ENCODE assay signal across 1 fruit fly cellular context in genomic region chr3R:11582253-11582589, dm6.
TF ChIP-seq lines count a peak whose summit lies in the region.

No protein-coding gene starts in this region.

TF ChIP-seq in whole organism, embryonic, 481 proteins besides CTCF, POLR2A, EP300 and RAD21 (continued from another document and continues in another):
- TF ChIP-seq GATAe (GFP tag; conservative IDR thresholded peaks at IDR 0.05; lab: Robert Waterston, UW) (0 out of 2 replicates have a peak, but pooled peaks have one; percentile 7), Aef1 (GFP tag; IDR thresholded peaks at IDR 0.05; lab: Robert Waterston, UW) (peak; percentile 64; the same call in 2 of the 3 replicates), CG12391 (tag; optimal IDR thresholded peaks at IDR 0.05; lab: Kevin White, UChicago) (peak; percentile 72), ab (GFP tag; optimal IDR thresholded peaks at IDR 0.05; lab: Kevin White, UChicago) (no peak), CG2875 (GFP tag; optimal IDR thresholded peaks at IDR 0.05; lab: Kevin White, UChicago) (peak; percentile 30), gfzf (GFP tag; optimal IDR thresholded peaks at IDR 0.05; lab: Kevin White, UChicago) (no peak), Sry-β (GFP tag; optimal IDR thresholded peaks at IDR 0.05; lab: Kevin White, UChicago) (no peak), BEAF-32 (GFP tag; optimal IDR thresholded peaks at IDR 0.05; lab: Kevin White, UChicago) (no peak), Stat92E (GFP tag; optimal IDR thresholded peaks at IDR 0.05; lab: Kevin White, UChicago) (no peak), CG16813 (GFP tag; IDR thresholded peaks at IDR 0.05; lab: Robert Waterston, UW; ENCODE audit: partially characterized antibody) (no peak), phol (tag; optimal IDR thresholded peaks at IDR 0.05; lab: Kevin White, UChicago) (peak; percentile 58), slou (GFP tag; optimal IDR thresholded peaks at IDR 0.05; lab: Kevin White, UChicago) (no peak), slbo (GFP tag; IDR thresholded peaks at IDR 0.05; lab: Robert Waterston, UW) (peak; percentile 58), CG8478 (optimal IDR thresholded peaks at IDR 0.05; lab: Kevin White, UChicago) (no peak), Myb (GFP tag; optimal IDR thresholded peaks at IDR 0.05; lab: Kevin White, UChicago) (peak; percentile 23), D19A (tag; optimal IDR thresholded peaks at IDR 0.05; lab: Kevin White, UChicago) (peak; percentile 62), CG3838 (GFP tag; optimal IDR thresholded peaks at IDR 0.05; lab: Kevin White, UChicago) (no peak), CG17328 (GFP tag; IDR thresholded peaks at IDR 0.05; lab: Robert Waterston, UW) (peak; percentile 78), wor (GFP tag; IDR thresholded peaks at IDR 0.05; lab: Robert Waterston, UW) (peak; percentile 63), h (optimal IDR thresholded peaks at IDR 0.05; lab: Kevin White, UChicago) (no peak), ham (GFP tag; IDR thresholded peaks at IDR 0.05; lab: Robert Waterston, UW) (no peak), Awh (GFP tag; IDR thresholded peaks at IDR 0.05; lab: Robert Waterston, UW) (peak; percentile 89), twi (tag; optimal IDR thresholded peaks at IDR 0.05; lab: Kevin White, UChicago) (no peak), CG11085 (GFP tag; IDR thresholded peaks at IDR 0.05; lab: Robert Waterston, UW) (no peak), CkIIα-i1 (GFP tag; IDR thresholded peaks at IDR 0.05; lab: Robert Waterston, UW) (no peak), CG1602 (GFP tag; optimal IDR thresholded peaks at IDR 0.05; lab: Kevin White, UChicago) (peak; percentile 26), odd (GFP tag; optimal IDR thresholded peaks at IDR 0.05; lab: Kevin White, UChicago) (no peak), bowl (GFP tag; IDR thresholded peaks at IDR 0.05; lab: Robert Waterston, UW) (peak; percentile 68), kah (GFP tag; optimal IDR thresholded peaks at IDR 0.05; lab: Kevin White, UChicago) (peak; percentile 47), zen2 (GFP tag; IDR thresholded peaks at IDR 0.05; lab: Robert Waterston, UW; ENCODE audit: partially characterized antibody) (no peak), bigmax (GFP tag; optimal IDR thresholded peaks at IDR 0.05; lab: Kevin White, UChicago) (no peak), CG6654 (GFP tag; optimal IDR thresholded peaks at IDR 0.05; lab: Kevin White, UChicago) (no peak), CG10274 (GFP tag; optimal IDR thresholded peaks at IDR 0.05; lab: Kevin White, UChicago) (peak; percentile 51), CG14014 (GFP tag; IDR thresholded peaks at IDR 0.05; lab: Robert Waterston, UW) (peak; percentile 69), zfh1 (GFP tag; IDR thresholded peaks at IDR 0.05; lab: Robert Waterston, UW) (peak; percentile 75; the same call in 2 of the 3 replicates), CG7357 (GFP tag; IDR thresholded peaks at IDR 0.05; lab: Robert Waterston, UW) (peak; percentile 57; the same call in 1 of the 3 replicates), Bgb (GFP tag; IDR thresholded peaks at IDR 0.05; lab: Robert Waterston, UW; ENCODE audit: partially characterized antibody) (no peak), esg (GFP tag; conservative IDR thresholded peaks at IDR 0.05; lab: Robert Waterston, UW) (peak; percentile 71), Scr (GFP tag; IDR thresholded peaks at IDR 0.05; lab: Robert Waterston, UW; ENCODE audit: partially characterized antibody) (no peak), gcm (GFP tag; optimal IDR thresholded peaks at IDR 0.05; lab: Kevin White, UChicago) (peak; percentile 48), CG13775 (GFP tag; optimal IDR thresholded peaks at IDR 0.05; lab: Kevin White, UChicago) (peak; percentile 50), ATbp (GFP tag; optimal IDR thresholded peaks at IDR 0.05; lab: Kevin White, UChicago) (no peak), Atf-2 (GFP tag; optimal IDR thresholded peaks at IDR 0.05; lab: Kevin White, UChicago) (peak; percentile 43), CG10267 (tag; optimal IDR thresholded peaks at IDR 0.05; lab: Kevin White, UChicago) (peak; percentile 32), Eip74EF (GFP tag; optimal IDR thresholded peaks at IDR 0.05; lab: Kevin White, UChicago) (peak in 1 of 2 experiments; percentile 52), kay (GFP tag; optimal IDR thresholded peaks at IDR 0.05; lab: Kevin White, UChicago) (no peak), da (GFP tag; optimal IDR thresholded peaks at IDR 0.05; lab: Kevin White, UChicago) (no peak), CG4730 (GFP tag; IDR thresholded peaks at IDR 0.05; lab: Robert Waterston, UW) (peak; percentile 50; the same call in 1 of the 2 replicates), cas (GFP tag; IDR thresholded peaks at IDR 0.05; lab: Robert Waterston, UW) (no peak), Tbp (GFP tag; optimal IDR thresholded peaks at IDR 0.05; lab: Kevin White, UChicago) (no peak), gsb-n (tag; optimal IDR thresholded peaks at IDR 0.05; lab: Kevin White, UChicago) (no peak), B-H1 (GFP tag; IDR thresholded peaks at IDR 0.05; lab: Robert Waterston, UW) (peak; percentile 21; the same call in 1 of the 3 replicates), CG1024 (GFP tag; IDR thresholded peaks at IDR 0.05; lab: Robert Waterston, UW) (peak; percentile 71), CG14050 (GFP tag; IDR thresholded peaks at IDR 0.05; lab: Robert Waterston, UW) (peak; percentile 78), Kr (GFP tag; optimal IDR thresholded peaks at IDR 0.05; lab: Kevin White, UChicago) (no peak), lmd (GFP tag; IDR thresholded peaks at IDR 0.05; lab: Robert Waterston, UW) (peak; percentile 66), CG4282 (GFP tag; optimal IDR thresholded peaks at IDR 0.05; lab: Kevin White, UChicago) (no peak), CG7556 (GFP tag; optimal IDR thresholded peaks at IDR 0.05; lab: Kevin White, UChicago) (peak; percentile 57), CG10565 (GFP tag; optimal IDR thresholded peaks at IDR 0.05; lab: Kevin White, UChicago) (no peak), TFAM (GFP tag; optimal IDR thresholded peaks at IDR 0.05; lab: Kevin White, UChicago) (no peak), al (GFP tag; IDR thresholded peaks at IDR 0.05; lab: Robert Waterston, UW) (peak; percentile 38; the same call in 1 of the 2 replicates), salm (tag; optimal IDR thresholded peaks at IDR 0.05; lab: Kevin White, UChicago) (peak; percentile 52), MESR4 (GFP tag; optimal IDR thresholded peaks at IDR 0.05; lab: Kevin White, UChicago) (no peak), tap (tag; optimal IDR thresholded peaks at IDR 0.05; lab: Kevin White, UChicago) (no peak), Trl (optimal IDR thresholded peaks at IDR 0.05; lab: Kevin White, UChicago) (no peak), Trl (GFP tag; optimal IDR thresholded peaks at IDR 0.05; lab: Kevin White, UChicago) (peak; percentile 65), CG12659 (GFP tag; optimal IDR thresholded peaks at IDR 0.05; lab: Kevin White, UChicago) (peak; percentile 39), CG6683 (GFP tag; optimal IDR thresholded peaks at IDR 0.05; lab: Kevin White, UChicago) (no peak), tna (GFP tag; IDR thresholded peaks at IDR 0.05; lab: Robert Waterston, UW; ENCODE audit: partially characterized antibody) (no peak), sr (GFP tag; IDR thresholded peaks at IDR 0.05; lab: Robert Waterston, UW) (peak; percentile 8; the same call in 1 of the 3 replicates), CG8944 (GFP tag; optimal IDR thresholded peaks at IDR 0.05; lab: Kevin White, UChicago) (peak; percentile 63), Ada2b (GFP tag; IDR thresholded peaks at IDR 0.05; lab: Robert Waterston, UW) (peak; percentile 69), CG6854 (GFP tag; optimal IDR thresholded peaks at IDR 0.05; lab: Kevin White, UChicago) (peak; percentile 27), ap (GFP tag; IDR thresholded peaks at IDR 0.05; lab: Robert Waterston, UW) (peak; percentile 70), fd64A (GFP tag; optimal IDR thresholded peaks at IDR 0.05; lab: Kevin White, UChicago) (no peak), CG42726 (GFP tag; IDR thresholded peaks at IDR 0.05; lab: Robert Waterston, UW; ENCODE audit: partially characterized antibody) (no peak), CrebB (tag; optimal IDR thresholded peaks at IDR 0.05; lab: Kevin White, UChicago) (no peak), CG4404 (GFP tag; IDR thresholded peaks at IDR 0.05; lab: Robert Waterston, UW) (no peak), CG10321 (GFP tag; IDR thresholded peaks at IDR 0.05; lab: Robert Waterston, UW) (no peak), bsh (GFP tag; optimal IDR thresholded peaks at IDR 0.05; lab: Kevin White, UChicago) (peak; percentile 73 to 77), CG30403 (GFP tag; optimal IDR thresholded peaks at IDR 0.05; lab: Kevin White, UChicago) (peak; percentile 74), yki (optimal IDR thresholded peaks at IDR 0.05; lab: Kevin White, UChicago) (no peak), Mrtf (GFP tag; IDR thresholded peaks at IDR 0.05; lab: Robert Waterston, UW) (0 out of 3 replicates have a peak, but pooled peaks have one; percentile 46), Rx (GFP tag; IDR thresholded peaks at IDR 0.05; lab: Robert Waterston, UW) (peak; percentile 55), seq (GFP tag; IDR thresholded peaks at IDR 0.05; lab: Robert Waterston, UW) (peak; percentile 83), fru (optimal IDR thresholded peaks at IDR 0.05; lab: Kevin White, UChicago) (no peak), CG3995 (GFP tag; optimal IDR thresholded peaks at IDR 0.05; lab: Kevin White, UChicago) (no peak), CG3281 (GFP tag; optimal IDR thresholded peaks at IDR 0.05; lab: Kevin White, UChicago) (peak; percentile 52), Side (GFP tag; optimal IDR thresholded peaks at IDR 0.05; lab: Kevin White, UChicago) (peak; percentile 59), CG15011 (GFP tag; optimal IDR thresholded peaks at IDR 0.05; lab: Kevin White, UChicago) (no peak), Oaz (GFP tag; IDR thresholded peaks at IDR 0.05; lab: Robert Waterston, UW) (peak; percentile 71), CG17359 (tag; optimal IDR thresholded peaks at IDR 0.05; lab: Kevin White, UChicago) (peak; percentile 85), Elba2 (GFP tag; optimal IDR thresholded peaks at IDR 0.05; lab: Kevin White, UChicago) (no peak), H2.0 (GFP tag; IDR thresholded peaks at IDR 0.05; lab: Robert Waterston, UW) (peak; percentile 65), Ravus (GFP tag; IDR thresholded peaks at IDR 0.05; lab: Robert Waterston, UW) (peak; percentile 34), CG7963 (GFP tag; IDR thresholded peaks at IDR 0.05; lab: Robert Waterston, UW; ENCODE audit: partially characterized antibody) (no peak), hth (optimal IDR thresholded peaks at IDR 0.05; lab: Kevin White, UChicago) (no peak), CG17612 (GFP tag; IDR thresholded peaks at IDR 0.05; lab: Robert Waterston, UW) (0 out of 2 replicates have a peak, but pooled peaks have one; percentile 18), gem (tag; optimal IDR thresholded peaks at IDR 0.05; lab: Kevin White, UChicago) (no peak), NC2β (GFP tag; optimal IDR thresholded peaks at IDR 0.05; lab: Kevin White, UChicago) (no peak), sqz (GFP tag; optimal IDR thresholded peaks at IDR 0.05; lab: Kevin White, UChicago) (no peak), D19B (GFP tag; optimal IDR thresholded peaks at IDR 0.05; lab: Kevin White, UChicago) (peak; percentile 84), Jarid2 (GFP tag; optimal IDR thresholded peaks at IDR 0.05; lab: Kevin White, UChicago) (no peak), hbn (GFP tag; IDR thresholded peaks at IDR 0.05; lab: Robert Waterston, UW; ENCODE audit: partially characterized antibody) (no peak), Dp (GFP tag; optimal IDR thresholded peaks at IDR 0.05; lab: Kevin White, UChicago) (no peak), CG2202 (tag; optimal IDR thresholded peaks at IDR 0.05; lab: Kevin White, UChicago) (no peak), HLH54F (GFP tag; optimal IDR thresholded peaks at IDR 0.05; lab: Kevin White, UChicago) (peak; percentile 19), CG3407 (GFP tag; optimal IDR thresholded peaks at IDR 0.05; lab: Kevin White, UChicago) (no peak), Dref (GFP tag; IDR thresholded peaks at IDR 0.05; lab: Robert Waterston, UW) (no peak), pb (GFP tag; optimal IDR thresholded peaks at IDR 0.05; lab: Kevin White, UChicago) (peak; percentile 55), klu (GFP tag; IDR thresholded peaks at IDR 0.05; lab: Robert Waterston, UW) (no peak), Fer2 (tag; optimal IDR thresholded peaks at IDR 0.05; lab: Kevin White, UChicago) (no peak), Lpt (GFP tag; optimal IDR thresholded peaks at IDR 0.05; lab: Kevin White, UChicago) (no peak), CG14710 (tag; optimal IDR thresholded peaks at IDR 0.05; lab: Kevin White, UChicago) (peak; percentile 21), Atf6 (GFP tag; IDR thresholded peaks at IDR 0.05; lab: Robert Waterston, UW) (peak; percentile 30; the same call in 1 of the 2 replicates), Dbx (GFP tag; IDR thresholded peaks at IDR 0.05; lab: Robert Waterston, UW) (0 out of 3 replicates have a peak, but pooled peaks have one; percentile 29), CG32772 (GFP tag; IDR thresholded peaks at IDR 0.05; lab: Robert Waterston, UW) (peak; percentile 67), sob (GFP tag; IDR thresholded peaks at IDR 0.05; lab: Robert Waterston, UW) (peak; percentile 51; the same call in 1 of the 2 replicates), Sox100B (GFP tag; optimal IDR thresholded peaks at IDR 0.05; lab: Kevin White, UChicago) (no peak), ssp (GFP tag; IDR thresholded peaks at IDR 0.05; lab: Robert Waterston, UW) (peak; percentile 62; the same call in 1 of the 2 replicates), Hr51 (GFP tag; optimal IDR thresholded peaks at IDR 0.05; lab: Kevin White, UChicago) (peak; percentile 35 to 87), Bteb2 (GFP tag; optimal IDR thresholded peaks at IDR 0.05; lab: Kevin White, UChicago) (peak; percentile 47), nmo (GFP tag; optimal IDR thresholded peaks at IDR 0.05; lab: Kevin White, UChicago) (peak; percentile 74), CG17829 (tag; optimal IDR thresholded peaks at IDR 0.05; lab: Kevin White, UChicago) (peak; percentile 67), Dfd (GFP tag; optimal IDR thresholded peaks at IDR 0.05; lab: Kevin White, UChicago) (no peak), tin (GFP tag; optimal IDR thresholded peaks at IDR 0.05; lab: Kevin White, UChicago) (peak; percentile 29), CG14965 (GFP tag; optimal IDR thresholded peaks at IDR 0.05; lab: Kevin White, UChicago; ENCODE audit: borderline replicate concordance) (no peak), CG7745 (tag; optimal IDR thresholded peaks at IDR 0.05; lab: Kevin White, UChicago) (no peak), CG18011 (GFP tag; optimal IDR thresholded peaks at IDR 0.05; lab: Kevin White, UChicago) (peak; percentile 12), Gug (GFP tag; IDR thresholded peaks at IDR 0.05; lab: Robert Waterston, UW) (peak; percentile 57), CG12942 (GFP tag; optimal IDR thresholded peaks at IDR 0.05; lab: Kevin White, UChicago) (peak; percentile 72), dpn (GFP tag; optimal IDR thresholded peaks at IDR 0.05; lab: Kevin White, UChicago) (peak; percentile 68 to 77)
